Fruit fly (Drosophila melanogaster) whole organism: Measurements from ENCODE around the gene CG46465.

Experiments
- CG8478 ChIP-seq: fragments of >200 bp; optimal IDR thresholded peaks from 2 replicates; lab custom pipeline; 2018; ENCODE audit warnings: inconsistent platforms
- Dll ChIP-seq: fragments of >200 bp; optimal IDR thresholded peaks from 2 replicates; lab custom pipeline; 2017
- EcR ChIP-seq, 2 experiments: fragments of >200 bp; optimal IDR thresholded peaks; 2 replicates each; lab custom pipeline; 2017; ENCODE audit warnings: missing biosample characterization in 2 of 2, missing genetic modification characterization in 2 of 2, missing genetic modification reagents in 2 of 2
- pan ChIP-seq: fragments of >200 bp; optimal IDR thresholded peaks from 2 replicates; lab custom pipeline; 2017
- psq ChIP-seq: fragments of >200 bp; optimal IDR thresholded peaks from 2 replicates; lab custom pipeline; 2017
- usp ChIP-seq: fragments of >200 bp; optimal IDR thresholded peaks from 2 replicates; lab custom pipeline; 2017; ENCODE audit warnings: missing biosample characterization, missing genetic modification characterization, mixed read lengths

The CG46465 gene

DNA sequence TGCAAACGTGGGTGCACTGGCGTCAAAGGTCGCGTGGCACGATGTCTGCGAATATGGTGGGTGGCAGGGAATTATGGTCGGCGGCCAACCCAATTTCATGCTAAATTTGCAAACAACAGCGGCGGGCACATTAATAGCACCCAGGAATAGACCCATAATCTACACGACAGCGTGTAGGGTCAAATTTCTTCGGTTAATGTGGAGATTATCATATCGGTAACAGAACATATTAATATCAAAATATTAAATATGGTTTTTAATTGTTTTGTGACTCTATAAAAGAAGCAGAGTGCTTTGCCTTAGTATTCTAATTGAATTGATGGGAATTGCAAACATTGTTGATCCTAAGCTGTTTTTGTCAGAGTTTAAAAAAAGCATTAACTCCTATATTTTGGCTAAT, 13.4 kb upstream of the CG46465 start:
- no peak for TF ChIP-seq usp (GFP tag; lab: Kevin White, UChicago)
- no peak for TF ChIP-seq CG8478 (lab: Kevin White, UChicago)
- TF ChIP-seq psq (lab: Kevin White, UChicago), result no peak
- no peak for TF ChIP-seq Dll (lab: Kevin White, UChicago)
- no peak for TF ChIP-seq pan (lab: Kevin White, UChicago)
- TF ChIP-seq EcR (GFP tag; optimal IDR thresholded peaks at IDR 0.05; lab: Kevin White, UChicago), result no peak

DNA sequence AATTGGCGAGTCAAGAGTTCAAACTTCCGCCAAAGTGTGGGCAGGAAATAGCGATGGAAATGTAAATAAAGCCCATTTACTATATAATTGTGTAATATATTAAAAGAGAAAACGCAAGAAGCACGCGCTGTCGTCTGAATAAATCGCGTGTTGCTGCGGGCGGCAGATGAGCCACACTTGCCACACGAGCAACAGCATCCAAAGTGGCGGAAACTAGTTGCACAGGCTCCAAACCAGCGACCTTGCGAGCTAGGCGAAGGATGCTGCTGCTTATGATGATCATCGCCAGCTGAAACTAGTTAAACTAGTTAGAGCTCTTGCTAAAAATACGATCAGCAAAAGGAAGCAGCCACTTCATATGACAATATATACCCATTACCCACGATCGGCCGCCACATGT, 12.9 kb upstream of the CG46465 start:
- TF ChIP-seq pan (lab: Kevin White, UChicago) (no peak), Dll (lab: Kevin White, UChicago) (no peak), CG8478 (lab: Kevin White, UChicago) (no peak), usp (GFP tag; lab: Kevin White, UChicago) (no peak), EcR (GFP tag; optimal IDR thresholded peaks at IDR 0.05; lab: Kevin White, UChicago) (no peak), psq (lab: Kevin White, UChicago) (no peak)

DNA sequence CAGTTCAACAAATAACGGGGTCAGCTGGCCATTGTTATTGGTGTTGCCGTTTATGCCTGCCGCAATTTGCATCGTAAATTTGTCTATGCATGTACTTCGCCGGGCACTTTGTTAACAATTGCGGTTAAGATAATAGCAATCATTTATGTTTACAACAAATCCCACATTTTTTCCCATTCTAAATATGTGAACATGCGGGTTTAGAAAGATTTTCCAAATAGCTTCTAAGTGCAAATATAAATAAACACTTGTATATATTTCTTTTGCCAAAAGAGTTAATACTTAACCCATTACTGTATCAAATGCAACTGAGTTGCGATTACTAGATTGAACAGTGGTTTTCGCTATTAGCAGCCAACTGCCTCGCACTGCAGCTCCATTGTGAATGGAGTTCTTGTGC, 11.3 kb upstream of the CG46465 start:
- no peak for TF ChIP-seq pan (lab: Kevin White, UChicago)
- TF ChIP-seq psq (lab: Kevin White, UChicago), result no peak
- no peak for TF ChIP-seq usp (GFP tag; lab: Kevin White, UChicago)
- TF ChIP-seq EcR (GFP tag; optimal IDR thresholded peaks at IDR 0.05; lab: Kevin White, UChicago), result no peak
- no peak for TF ChIP-seq CG8478 (lab: Kevin White, UChicago)
- no peak for TF ChIP-seq Dll (lab: Kevin White, UChicago)

DNA sequence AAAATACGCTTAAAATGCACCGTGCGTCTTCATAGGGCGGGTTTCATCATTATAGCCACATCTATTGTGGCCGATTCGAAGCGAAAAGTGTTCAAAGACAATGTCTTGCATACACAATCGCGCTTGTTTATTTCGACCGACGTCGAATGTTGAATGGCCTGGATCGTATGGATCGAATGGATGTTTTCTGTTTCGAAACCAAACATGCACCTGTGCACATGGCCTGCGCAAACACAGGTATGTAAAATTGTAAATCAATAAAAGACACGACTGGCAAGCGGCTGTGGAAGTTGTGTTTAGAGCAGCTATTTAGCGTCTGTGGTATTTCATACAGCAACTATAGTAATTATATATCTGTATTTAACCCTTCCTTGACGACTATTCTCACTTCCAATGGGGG, 10.8 kb upstream of the CG46465 start:
- no peak for TF ChIP-seq pan (lab: Kevin White, UChicago)
- no peak for TF ChIP-seq Dll (lab: Kevin White, UChicago)
- no peak for TF ChIP-seq EcR (GFP tag; optimal IDR thresholded peaks at IDR 0.05; lab: Kevin White, UChicago)
- TF ChIP-seq CG8478 (lab: Kevin White, UChicago), result no peak
- TF ChIP-seq usp (GFP tag; lab: Kevin White, UChicago), result no peak
- no peak for TF ChIP-seq psq (lab: Kevin White, UChicago)

DNA sequence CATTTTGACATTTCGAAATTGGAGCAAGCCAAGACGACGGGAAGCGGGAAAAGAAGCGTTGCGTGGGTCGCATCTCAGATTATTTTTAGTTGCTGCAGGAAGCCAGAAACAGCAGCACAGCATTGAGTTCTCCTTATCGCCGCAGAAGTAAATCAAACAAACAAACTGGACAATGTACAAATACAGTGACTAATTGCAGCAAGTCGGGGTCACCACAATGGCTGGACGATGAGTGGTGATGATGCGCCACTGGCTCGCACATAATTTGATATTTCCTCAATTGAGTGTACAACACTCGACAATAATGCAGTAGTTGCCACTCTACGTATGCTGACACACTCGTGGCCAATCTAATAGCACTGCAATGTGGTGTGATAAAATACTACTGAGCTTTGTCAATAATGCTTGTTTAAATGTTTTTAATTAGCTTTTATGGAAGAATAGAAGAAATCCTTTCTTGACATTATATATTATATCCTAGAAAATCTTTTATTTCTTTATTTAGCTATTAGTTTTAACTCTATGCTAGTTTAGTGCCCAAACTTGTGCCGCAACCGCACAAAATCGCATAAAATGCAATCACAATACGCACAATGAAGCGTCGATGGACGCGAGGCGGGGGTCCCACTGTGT, 10.2 kb upstream of the CG46465 start:
- TF ChIP-seq CG8478 (lab: Kevin White, UChicago) (no peak), EcR (GFP tag; optimal IDR thresholded peaks at IDR 0.05; lab: Kevin White, UChicago) (no peak), usp (GFP tag; lab: Kevin White, UChicago) (no peak), psq (lab: Kevin White, UChicago) (no peak), pan (lab: Kevin White, UChicago) (no peak), Dll (lab: Kevin White, UChicago) (no peak)

DNA sequence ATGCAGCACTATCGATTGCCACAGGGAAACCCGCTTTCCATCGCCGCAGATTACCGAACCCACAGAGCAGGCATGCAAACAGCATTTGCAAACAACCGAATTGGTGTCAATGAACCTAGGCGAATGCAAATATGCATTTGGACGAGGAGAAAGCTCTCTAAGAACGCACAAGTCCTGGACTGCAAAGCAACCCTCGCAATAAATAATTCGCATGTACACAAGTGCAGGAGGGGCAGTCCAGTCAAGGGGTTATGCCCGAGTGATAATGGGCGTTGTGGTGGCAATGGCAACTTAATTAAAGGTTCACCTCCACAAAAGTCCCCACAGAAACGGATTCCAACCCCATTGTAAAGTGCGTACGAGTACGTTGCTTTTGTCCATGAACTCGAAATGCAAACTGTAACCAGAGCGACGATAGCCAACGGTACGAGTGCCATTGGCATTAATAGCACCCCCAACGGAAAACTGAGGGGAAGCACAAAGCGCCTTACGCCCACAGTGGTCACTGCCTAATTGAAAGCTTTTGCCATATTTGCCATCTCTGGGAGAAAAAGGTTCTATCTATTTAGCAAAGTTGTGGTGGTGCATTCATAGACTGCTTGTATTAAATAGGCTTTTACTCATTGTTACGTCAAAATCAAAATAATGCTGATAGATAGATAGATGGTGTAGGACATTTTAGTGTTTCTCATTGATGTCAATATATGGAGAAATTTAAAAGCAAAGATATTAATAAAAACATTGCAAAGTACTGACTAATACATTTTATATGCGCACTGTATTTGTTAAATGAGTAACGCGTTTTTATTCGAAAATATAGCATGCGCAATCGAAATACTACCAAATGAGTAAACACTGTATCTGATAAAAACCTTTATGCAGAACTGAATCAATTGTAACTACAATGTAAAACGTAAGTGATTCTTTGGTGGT, 9.2 kb upstream of the CG46465 start:
- no peak for TF ChIP-seq pan (lab: Kevin White, UChicago)
- TF ChIP-seq usp (GFP tag; lab: Kevin White, UChicago), result no peak
- TF ChIP-seq Dll (lab: Kevin White, UChicago), result no peak
- no peak for TF ChIP-seq EcR (GFP tag; optimal IDR thresholded peaks at IDR 0.05; lab: Kevin White, UChicago)
- no peak for TF ChIP-seq psq (lab: Kevin White, UChicago)
- TF ChIP-seq CG8478 (lab: Kevin White, UChicago), result no peak

DNA sequence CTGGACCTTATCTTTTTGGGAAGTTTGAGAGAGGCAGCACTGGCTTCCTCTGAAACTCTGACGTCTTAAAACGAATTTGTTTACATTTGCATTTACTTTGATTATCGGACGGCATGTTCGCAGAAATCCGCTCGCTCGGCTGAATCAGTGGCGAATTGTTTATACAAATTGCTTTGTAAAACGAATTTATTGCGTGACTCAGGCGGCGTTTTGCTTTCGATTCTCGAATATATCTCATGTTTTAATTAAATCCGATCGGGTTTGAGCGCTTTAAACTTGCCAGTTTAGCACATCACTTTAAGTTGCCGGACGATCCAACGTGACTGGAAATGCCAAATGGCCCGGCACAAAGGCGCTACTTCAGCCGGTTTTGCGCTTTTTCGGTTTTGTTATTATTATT, 8.1 kb upstream of the CG46465 start:
- no peak for TF ChIP-seq EcR (GFP tag; optimal IDR thresholded peaks at IDR 0.05; lab: Kevin White, UChicago)
- no peak for TF ChIP-seq psq (lab: Kevin White, UChicago)
- TF ChIP-seq CG8478 (lab: Kevin White, UChicago), result no peak
- TF ChIP-seq pan (lab: Kevin White, UChicago), result no peak
- TF ChIP-seq usp (GFP tag; lab: Kevin White, UChicago), result no peak
- TF ChIP-seq Dll (lab: Kevin White, UChicago), result no peak

DNA sequence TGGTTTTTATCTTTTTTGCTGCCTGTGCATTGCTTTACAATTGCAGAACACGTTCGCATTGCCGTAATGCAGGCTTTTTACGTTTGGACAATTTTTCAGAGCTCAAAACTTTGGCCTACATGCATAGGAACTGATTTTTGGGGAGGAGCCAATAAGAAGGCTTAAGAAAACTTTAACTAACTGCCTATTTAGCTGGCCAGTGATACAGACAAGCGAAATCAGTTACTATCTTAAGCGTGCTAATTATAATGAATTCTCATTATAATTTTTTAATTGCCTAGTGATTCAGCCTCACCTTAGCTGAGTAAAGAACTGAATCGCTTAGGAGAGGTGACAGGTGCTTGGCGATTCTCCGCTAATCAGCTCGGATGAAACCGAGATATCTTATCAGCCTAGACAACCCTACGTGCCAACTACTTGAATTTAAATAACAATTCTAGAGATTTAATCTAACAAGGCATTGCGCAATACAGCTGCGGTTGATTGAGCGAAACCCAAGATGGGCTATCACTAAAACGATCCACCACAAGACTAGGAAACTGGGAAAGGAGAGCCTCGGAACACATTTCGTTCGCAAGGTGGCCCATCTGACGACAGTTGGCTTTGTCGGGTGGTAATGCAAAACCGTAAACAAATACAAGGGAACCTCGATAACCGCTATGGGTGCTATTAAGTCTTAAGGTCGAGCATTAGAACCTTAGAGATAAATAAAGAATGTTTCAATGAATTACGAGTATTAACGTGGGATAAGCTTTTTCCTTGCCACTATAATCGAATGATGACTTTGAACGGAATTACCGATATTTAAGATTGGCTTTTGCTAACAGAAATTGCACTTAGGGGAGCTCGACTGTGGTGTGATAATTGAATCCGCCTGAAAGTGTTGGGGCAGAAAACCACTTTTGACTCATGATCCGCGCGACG, 6.8 kb upstream of the CG46465 start:
- TF ChIP-seq pan (lab: Kevin White, UChicago) (no peak), usp (GFP tag; lab: Kevin White, UChicago) (no peak), CG8478 (lab: Kevin White, UChicago) (no peak), Dll (lab: Kevin White, UChicago) (no peak), EcR (GFP tag; optimal IDR thresholded peaks at IDR 0.05; lab: Kevin White, UChicago) (no peak), psq (lab: Kevin White, UChicago) (no peak)

DNA sequence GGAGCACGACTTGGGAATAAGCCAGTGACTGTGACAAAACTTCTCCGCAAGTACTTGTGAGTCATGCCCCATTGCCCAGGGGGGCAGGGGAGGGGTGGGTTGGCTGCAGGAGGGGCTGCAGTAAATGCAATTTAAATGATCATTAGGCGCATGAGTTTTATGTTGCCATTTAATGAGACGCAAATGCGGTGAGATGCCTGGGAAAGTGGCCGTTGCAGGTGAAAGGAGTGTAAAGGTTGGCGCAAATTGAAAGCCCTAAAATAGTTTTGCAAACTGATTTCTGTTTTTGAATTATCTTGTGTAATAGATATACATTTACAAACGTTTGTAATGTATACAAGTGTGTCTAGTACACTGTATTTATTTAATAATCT, 6.2 kb upstream of the CG46465 start:
- no peak for TF ChIP-seq Dll (lab: Kevin White, UChicago)
- no peak for TF ChIP-seq CG8478 (lab: Kevin White, UChicago)
- TF ChIP-seq psq (lab: Kevin White, UChicago), result no peak
- TF ChIP-seq usp (GFP tag; lab: Kevin White, UChicago), result no peak
- no peak for TF ChIP-seq EcR (GFP tag; optimal IDR thresholded peaks at IDR 0.05; lab: Kevin White, UChicago)
- TF ChIP-seq pan (lab: Kevin White, UChicago), result no peak
